Fruit fly (Drosophila melanogaster) whole organism, pupa: Measurements from ENCODE around the gene Slc25A46b.

ENCODE experiments used
- CG9948 ChIP-seq: fragments of 200-800 bp; sonication (Bioruptor generic); optimal IDR thresholded peaks from 2 replicates; lab custom pipeline; 2018; ENCODE audit warnings: missing biosample characterization, mild to moderate bottlenecking, missing genetic modification characterization, moderate library complexity
- D1 ChIP-seq: fragments of 200-800 bp; sonication (Bioruptor generic); optimal IDR thresholded peaks from 2 replicates; lab custom pipeline; 2018; ENCODE audit warnings: missing biosample characterization, mild to moderate bottlenecking, missing genetic modification characterization, moderate library complexity
- EcR ChIP-seq: fragments of 200-800 bp; sonication (Bioruptor generic); optimal IDR thresholded peaks from 3 replicates; lab custom pipeline; 2019; ENCODE audit warnings: missing biosample characterization, missing genetic modification characterization, mild to moderate bottlenecking, moderate library complexity, missing genetic modification reagents
- rn ChIP-seq: fragments of 200-800 bp; sonication (Bioruptor generic); IDR thresholded peaks from 2 replicates; pipeline ENCODE4 v1.3.6; 2022; ENCODE audit warnings: missing biosample characterization, missing genetic modification characterization

- TF ChIP-seq rn (GFP tag; lab: Robert Waterston, UW): no peak
- TF ChIP-seq D1 (tag; lab: Kevin White, UChicago): no peak
- TF ChIP-seq EcR: no peak
- no peak for TF ChIP-seq CG9948 (tag; lab: Kevin White, UChicago)
Observed at dm6 chr2L:18067266-18067665, 29.1 kb upstream of the Slc25A46b start.
